Fruit fly (Drosophila melanogaster) whole organism, embryonic: Measurements from ENCODE around the gene CG31807.

ENCODE experiments used
- Adf1 ChIP-seq: fragments of 200-800 bp; sonication (Bioruptor generic); IDR thresholded peaks from 2 replicates; pipeline ENCODE4 v1.3.6; 2022; ENCODE audit warnings: missing biosample characterization, missing genetic modification characterization
- Asciz ChIP-seq: fragments of 200-800 bp; sonication (Bioruptor generic); optimal IDR thresholded peaks from 2 replicates; lab custom pipeline; 2017; ENCODE audit warnings: missing biosample characterization, mild to moderate bottlenecking, missing genetic modification characterization, missing genetic modification reagents
- Awh ChIP-seq: fragments of 200-800 bp; sonication (Bioruptor generic); IDR thresholded peaks from 2 replicates; pipeline ENCODE4, ENCODE4 v1.3.6; 2022; ENCODE audit warnings: missing biosample characterization, missing genetic modification characterization
- CG10147 ChIP-seq: fragments of 200-800 bp; sonication (Bioruptor generic); optimal IDR thresholded peaks from 2 replicates; lab custom pipeline; 2019; ENCODE audit warnings: missing biosample characterization, mild to moderate bottlenecking, missing genetic modification characterization, moderate library complexity
- CG10209 ChIP-seq: fragments of 200-800 bp; sonication (Bioruptor generic); optimal IDR thresholded peaks from 3 replicates; lab custom pipeline; 2017; ENCODE audit warnings: missing biosample characterization, mild to moderate bottlenecking, missing genetic modification characterization, missing genetic modification reagents
- CG10565 ChIP-seq: fragments of 200-800 bp; sonication (Bioruptor generic); optimal IDR thresholded peaks from 3 replicates; lab custom pipeline; 2016; ENCODE audit warnings: missing biosample characterization, mild to moderate bottlenecking, missing genetic modification characterization
- CG12659 ChIP-seq: fragments of 200-800 bp; sonication (Bioruptor generic); optimal IDR thresholded peaks from 3 replicates; lab custom pipeline; 2017; ENCODE audit warnings: mild to moderate bottlenecking, missing biosample characterization, missing genetic modification reagents, missing genetic modification characterization
- CG12769 ChIP-seq: fragments of 200-800 bp; sonication (Bioruptor generic); optimal IDR thresholded peaks from 2 replicates; lab custom pipeline; 2019; ENCODE audit warnings: missing biosample characterization, mild to moderate bottlenecking, missing genetic modification characterization, moderate library complexity
- CG13123 ChIP-seq: fragments of 200-800 bp; sonication (Bioruptor generic); optimal IDR thresholded peaks from 2 replicates; lab custom pipeline; 2016; ENCODE audit warnings: missing biosample characterization, missing genetic modification characterization
- CG14965 ChIP-seq: fragments of 200-800 bp; sonication (Bioruptor generic); optimal IDR thresholded peaks from 2 replicates; lab custom pipeline; 2016; ENCODE audit warnings: missing biosample characterization, missing genetic modification characterization, borderline replicate concordance
- CG16815 ChIP-seq: fragments of 200-800 bp; sonication (Bioruptor generic); optimal IDR thresholded peaks from 3 replicates; lab custom pipeline; 2017; ENCODE audit warnings: missing biosample characterization, mild to moderate bottlenecking, missing genetic modification characterization
- CG17385 ChIP-seq: fragments of 200-800 bp; sonication (Bioruptor generic); optimal IDR thresholded peaks from 3 replicates; lab custom pipeline; 2018; ENCODE audit warnings: missing biosample characterization, mild to moderate bottlenecking, missing genetic modification characterization
- CG17802 ChIP-seq: fragments of 200-800 bp; sonication (Bioruptor generic); optimal IDR thresholded peaks from 2 replicates; lab custom pipeline; 2018; ENCODE audit warnings: missing biosample characterization, mild to moderate bottlenecking, missing genetic modification characterization, moderate library complexity
- CG1792 ChIP-seq: fragments of 200-800 bp; sonication (Bioruptor generic); optimal IDR thresholded peaks from 2 replicates; lab custom pipeline; 2016; ENCODE audit warnings: missing biosample characterization, missing genetic modification characterization
- CG1832 ChIP-seq: fragments of 200-800 bp; sonication (Bioruptor generic); optimal IDR thresholded peaks from 2 replicates; lab custom pipeline; 2017; ENCODE audit warnings: missing biosample characterization, mild to moderate bottlenecking, missing genetic modification characterization, inconsistent platforms
- CG42726 ChIP-seq: fragments of 200-800 bp; sonication (Bioruptor generic); IDR thresholded peaks from 2 replicates; pipeline ENCODE4 v1.3.6; 2022; ENCODE audit warnings: missing biosample characterization, missing genetic modification characterization; ENCODE audit not compliant: partially characterized antibody
- CG4282 ChIP-seq: fragments of 200-800 bp; sonication (Bioruptor generic); optimal IDR thresholded peaks from 2 replicates; lab custom pipeline; 2016; ENCODE audit warnings: missing biosample characterization, missing genetic modification characterization
- CG4328 ChIP-seq: fragments of 200-800 bp; sonication (Bioruptor generic); optimal IDR thresholded peaks from 3 replicates; lab custom pipeline; 2017; ENCODE audit warnings: missing biosample characterization, missing genetic modification reagents, missing genetic modification characterization
- CG4707 ChIP-seq: fragments of 200-800 bp; sonication (Bioruptor generic); optimal IDR thresholded peaks from 2 replicates; lab custom pipeline; 2018; ENCODE audit warnings: missing biosample characterization, mild to moderate bottlenecking, missing genetic modification characterization, moderate library complexity
- CG5245 ChIP-seq: fragments of 200-800 bp; sonication (Bioruptor generic); optimal IDR thresholded peaks from 3 replicates; lab custom pipeline; 2016; ENCODE audit warnings: missing biosample characterization, missing genetic modification characterization
- CG8089 ChIP-seq: fragments of 200-800 bp; sonication (Bioruptor generic); optimal IDR thresholded peaks from 3 replicates; lab custom pipeline; 2016; ENCODE audit warnings: missing biosample characterization, missing genetic modification characterization
- Dad ChIP-seq: fragments of 200-800 bp; sonication (Bioruptor generic); optimal IDR thresholded peaks from 3 replicates; lab custom pipeline; 2016; ENCODE audit warnings: missing biosample characterization, missing genetic modification characterization
- Eip74EF ChIP-seq, 2 experiments: fragments of 200-800 bp in 1 of 2; fragments of >200 bp in 1 of 2; sonication (Bioruptor generic) in 1 of 2; optimal IDR thresholded peaks; 2 replicates each; lab custom pipeline; 2017 to 2019; ENCODE audit warnings: missing biosample characterization in 2 of 2, missing genetic modification characterization in 2 of 2, mild to moderate bottlenecking in 1 of 2, moderate library complexity in 1 of 2
- HLH3B ChIP-seq: fragments of 200-800 bp; sonication (Bioruptor generic); IDR thresholded peaks from 2 replicates; pipeline ENCODE4 v1.3.6; 2022; ENCODE audit warnings: missing biosample characterization, missing genetic modification characterization
- Hmx ChIP-seq: fragments of 200-800 bp; sonication (Bioruptor generic); optimal IDR thresholded peaks from 2 replicates; lab custom pipeline; 2016; ENCODE audit warnings: missing biosample characterization, missing genetic modification characterization
- NC2β ChIP-seq: fragments of 200-800 bp; sonication (Bioruptor generic); optimal IDR thresholded peaks from 2 replicates; lab custom pipeline; 2016; ENCODE audit warnings: missing biosample characterization, missing genetic modification characterization
- Oli ChIP-seq: fragments of 200-800 bp; sonication (Bioruptor generic); optimal IDR thresholded peaks from 2 replicates; lab custom pipeline; 2018; ENCODE audit warnings: missing biosample characterization, mild to moderate bottlenecking, missing genetic modification characterization, moderate library complexity
- Ptx1 ChIP-seq: fragments of 200-800 bp; sonication (Bioruptor generic); IDR thresholded peaks from 2 replicates; pipeline ENCODE4 v1.3.6; 2022; ENCODE audit warnings: missing biosample characterization, missing genetic modification characterization
- Sox102F ChIP-seq: fragments of 200-800 bp; sonication (Bioruptor generic); optimal IDR thresholded peaks from 2 replicates; lab custom pipeline; 2018; ENCODE audit warnings: missing biosample characterization, mild to moderate bottlenecking, missing genetic modification characterization, moderate library complexity
- Spps ChIP-seq: fragments of 200-800 bp; sonication (Bioruptor generic); optimal IDR thresholded peaks from 2 replicates; lab custom pipeline; 2018; ENCODE audit warnings: missing biosample characterization, mild to moderate bottlenecking, missing genetic modification characterization
- Sry-β ChIP-seq: fragments of 200-800 bp; sonication (Bioruptor generic); optimal IDR thresholded peaks from 2 replicates; lab custom pipeline; 2018; ENCODE audit warnings: missing biosample characterization, mild to moderate bottlenecking, missing genetic modification characterization, moderate library complexity
- Xrp1 ChIP-seq: fragments of 200-800 bp; sonication (Bioruptor generic); IDR thresholded peaks from 2 replicates; pipeline ENCODE4 v1.3.6; 2022; ENCODE audit warnings: missing biosample characterization, missing genetic modification characterization
- cato ChIP-seq: fragments of 200-800 bp; sonication (Bioruptor generic); optimal IDR thresholded peaks from 2 replicates; lab custom pipeline; 2016; ENCODE audit warnings: missing biosample characterization, missing genetic modification characterization, borderline replicate concordance
- chinmo ChIP-seq: fragments of 200-800 bp; sonication (Bioruptor generic); IDR thresholded peaks from 4 replicates; pipeline ENCODE4 v1.3.6; 2022; ENCODE audit warnings: missing biosample characterization, missing genetic modification characterization; ENCODE audit not compliant: partially characterized antibody
- ci ChIP-seq: fragments of 200-800 bp; sonication (Bioruptor generic); IDR thresholded peaks from 3 replicates; pipeline ENCODE4 v1.3.6; 2022; ENCODE audit warnings: missing biosample characterization, missing genetic modification characterization
- dysf ChIP-seq: fragments of 200-800 bp; sonication (Bioruptor generic); IDR thresholded peaks from 3 replicates; pipeline ENCODE4 v1.3.6; 2022; ENCODE audit warnings: missing biosample characterization, missing genetic modification characterization
- fd96Cb ChIP-seq: fragments of 200-800 bp; sonication (Bioruptor generic); optimal IDR thresholded peaks from 2 replicates; lab custom pipeline; 2018; ENCODE audit warnings: missing biosample characterization, mild to moderate bottlenecking, missing genetic modification characterization, moderate library complexity
- grau ChIP-seq: fragments of 200-800 bp; optimal IDR thresholded peaks from 3 replicates; lab custom pipeline; 2019; ENCODE audit warnings: missing biosample characterization, mild to moderate bottlenecking, missing genetic modification characterization, moderate library complexity
- gro ChIP-seq: fragments of 200-800 bp; sonication (Bioruptor generic); optimal IDR thresholded peaks from 2 replicates; lab custom pipeline; 2016; ENCODE audit warnings: missing biosample characterization, missing genetic modification characterization
- jigr1 ChIP-seq: fragments of 200-800 bp; sonication (Bioruptor generic); IDR thresholded peaks from 3 replicates; pipeline ENCODE4 v1.3.6; 2022; ENCODE audit warnings: missing biosample characterization, missing genetic modification characterization
- lab ChIP-seq: fragments of 200-800 bp; sonication (Bioruptor generic); optimal IDR thresholded peaks from 3 replicates; lab custom pipeline; 2017; ENCODE audit warnings: missing biosample characterization, missing genetic modification characterization, mild to moderate bottlenecking, moderate library complexity, missing genetic modification reagents
- org-1 ChIP-seq: fragments of 200-800 bp; sonication (Bioruptor generic); optimal IDR thresholded peaks from 2 replicates; lab custom pipeline; 2017; ENCODE audit warnings: missing biosample characterization, missing genetic modification characterization
- pan ChIP-seq, 4 experiments: fragments of >200 bp in 3 of 4; fragments of 200-800 bp in 1 of 4; sonication (Bioruptor generic) in 1 of 4; optimal IDR thresholded peaks in 3 of 4; IDR thresholded peaks in 1 of 4; 2 replicates each; pipeline versions ENCODE4 v1.3.6 to Lab custom; 2017 to 2022; ENCODE audit warnings: missing biosample characterization in 2 of 4, missing genetic modification characterization in 2 of 4, mixed read lengths in 1 of 4
- pzg ChIP-seq: fragments of 200-800 bp; sonication (Bioruptor generic); optimal IDR thresholded peaks from 3 replicates; lab custom pipeline; 2018; ENCODE audit warnings: missing biosample characterization, mild to moderate bottlenecking, missing genetic modification characterization, moderate library complexity
- run ChIP-seq: fragments of 200-800 bp; sonication (Bioruptor generic); optimal IDR thresholded peaks from 3 replicates; lab custom pipeline; 2018; ENCODE audit warnings: missing biosample characterization, mild to moderate bottlenecking, missing genetic modification characterization
- sens ChIP-seq: fragments of 200-800 bp; sonication (Bioruptor generic); peaks from one replicate; lab custom pipeline; 2016; ENCODE audit warnings: missing biosample characterization, missing genetic modification characterization
- sisA ChIP-seq: fragments of 200-800 bp; sonication (Bioruptor generic); IDR thresholded peaks from 2 replicates; pipeline ENCODE4 v1.3.6; 2022; ENCODE audit warnings: missing biosample characterization, missing genetic modification characterization
- sqz ChIP-seq: fragments of 200-800 bp; sonication (Bioruptor generic); optimal IDR thresholded peaks from 3 replicates; lab custom pipeline; 2018; ENCODE audit warnings: missing biosample characterization, mild to moderate bottlenecking, missing genetic modification characterization

The CG31807 gene

dm6 chr2L:16689800-16690618 lies 6.2 kb upstream of the CG31807 start (continued):
- no peak for TF ChIP-seq cato (GFP tag; lab: Kevin White, UChicago)
- TF ChIP-seq Ptx1 (GFP tag; lab: Robert Waterston, UW): peak; percentile 44; the same call in 1 of the 2 replicates
- peak; percentile 30 for TF ChIP-seq Sox102F (GFP tag; lab: Kevin White, UChicago)
- TF ChIP-seq org-1 (GFP tag; lab: Kevin White, UChicago): peak; percentile 38
- peak; percentile 10 for TF ChIP-seq CG10209 (GFP tag; lab: Kevin White, UChicago)
- TF ChIP-seq HLH3B (GFP tag; lab: Robert Waterston, UW): no peak
- no peak for TF ChIP-seq Eip74EF (GFP tag; optimal IDR thresholded peaks at IDR 0.05; lab: Kevin White, UChicago)
- TF ChIP-seq CG8089: no peak
- TF ChIP-seq Spps (tag; lab: Kevin White, UChicago): no peak
- no peak for TF ChIP-seq NC2β (GFP tag; lab: Kevin White, UChicago)
- no peak for TF ChIP-seq ci (GFP tag; lab: Robert Waterston, UW)
- no peak for TF ChIP-seq Xrp1 (GFP tag; lab: Robert Waterston, UW)
- no peak for TF ChIP-seq CG16815
- no peak for TF ChIP-seq Sry-β (GFP tag; lab: Kevin White, UChicago)
- TF ChIP-seq lab (GFP tag; lab: Kevin White, UChicago): peak; percentile 27
- no peak for TF ChIP-seq CG1792 (GFP tag; lab: Kevin White, UChicago)
- peak; percentile 21 for TF ChIP-seq CG12659
- TF ChIP-seq sens: peak; percentile 90
- no peak for TF ChIP-seq CG10565 (GFP tag; lab: Kevin White, UChicago)
- no peak for TF ChIP-seq Asciz (GFP tag; lab: Kevin White, UChicago)
- TF ChIP-seq run (tag; lab: Kevin White, UChicago): no peak
- no peak for TF ChIP-seq CG5245 (GFP tag; lab: Kevin White, UChicago)
- no peak for TF ChIP-seq pzg (GFP tag; lab: Kevin White, UChicago)
- peak; percentile 35 for TF ChIP-seq CG10147 (GFP tag; lab: Kevin White, UChicago)
- TF ChIP-seq chinmo (GFP tag; lab: Robert Waterston, UW): no peak
- peak; percentile 41; the same call in 1 of the 3 replicates for TF ChIP-seq dysf (GFP tag; lab: Robert Waterston, UW)
- no peak for TF ChIP-seq pan (optimal IDR thresholded peaks at IDR 0.05; lab: Kevin White, UChicago)
- no peak for TF ChIP-seq pan (GFP tag; optimal IDR thresholded peaks at IDR 0.05 in 1 of 2, IDR thresholded peaks at IDR 0.05 in 1 of 2)
- TF ChIP-seq CG17802: no peak
- TF ChIP-seq Oli: peak; percentile 28
- TF ChIP-seq CG4328 (GFP tag; lab: Kevin White, UChicago): no peak
- TF ChIP-seq fd96Cb (tag; lab: Kevin White, UChicago): no peak
- no peak for TF ChIP-seq CG4282 (GFP tag; lab: Kevin White, UChicago)
- no peak for TF ChIP-seq CG4707
- no peak for TF ChIP-seq Adf1 (GFP tag; lab: Robert Waterston, UW)
- TF ChIP-seq Awh: no peak
- peak; percentile 34 for TF ChIP-seq CG17385 (GFP tag; lab: Kevin White, UChicago)
- TF ChIP-seq jigr1 (GFP tag; lab: Robert Waterston, UW): no peak
- TF ChIP-seq sqz: peak; percentile 10
- TF ChIP-seq sisA (GFP tag; lab: Robert Waterston, UW): no peak
- peak; percentile 19 for TF ChIP-seq CG1832 (GFP tag; lab: Kevin White, UChicago)
- TF ChIP-seq CG42726: no peak
- TF ChIP-seq CG12769: no peak
- TF ChIP-seq CG14965 (GFP tag; lab: Kevin White, UChicago): no peak
- no peak for TF ChIP-seq Hmx (GFP tag; lab: Kevin White, UChicago)
- TF ChIP-seq grau: peak; percentile 41
- TF ChIP-seq gro: no peak
- TF ChIP-seq Dad (GFP tag; lab: Kevin White, UChicago): no peak
- TF ChIP-seq CG13123 (GFP tag; lab: Kevin White, UChicago): no peak
